Worm (Caenorhabditis elegans) whole organism, midembryonic: Measurements from ENCODE around the gene Y43F4B.10.

Experiments used
- T22C8.4 ChIP-seq: fragments of 200-800 bp; sonication (Bioruptor generic); IDR thresholded peaks from 2 replicates; pipeline ENCODE4 v1.3.6; 2022; ENCODE audit warnings: missing genetic modification characterization, missing compliant biosample characterization
- cog-1 ChIP-seq: sonication (generic microtip); optimal IDR thresholded peaks from 2 replicates; lab custom pipeline; 2016; ENCODE audit warnings: missing genetic modification characterization, missing compliant biosample characterization
- flt-1 ChIP-seq: fragments of 200-800 bp; sonication (Bioruptor generic); IDR thresholded peaks from 2 replicates; pipeline ENCODE4 v1.3.6; 2022; ENCODE audit warnings: missing genetic modification characterization, missing compliant biosample characterization
- klf-2 ChIP-seq: fragments of 200-800 bp; sonication (Bioruptor generic); conservative IDR thresholded peaks from 2 replicates; pipeline ENCODE4 v1.3.6; 2022; ENCODE audit warnings: missing genetic modification reagents, missing genetic modification characterization, missing compliant biosample characterization
- med-1 ChIP-seq: sonication (generic microtip); optimal IDR thresholded peaks from 2 replicates; lab custom pipeline; 2017; ENCODE audit warnings: missing genetic modification characterization, mild to moderate bottlenecking, missing compliant biosample characterization, antibody characterized with exemption, missing genetic modification reagents; ENCODE audit not compliant: insufficient read depth
- ref-1 ChIP-seq: fragments of 200-800 bp; sonication (Bioruptor generic); conservative IDR thresholded peaks from 2 replicates; pipeline ENCODE4 v1.3.6; 2022; ENCODE audit warnings: missing genetic modification reagents, missing genetic modification characterization, missing compliant biosample characterization
- tab-1 ChIP-seq: fragments of 200-800 bp; sonication (Bioruptor generic); IDR thresholded peaks from 2 replicates; pipeline ENCODE4 v1.3.6; 2022; ENCODE audit warnings: missing genetic modification characterization, missing compliant biosample characterization
- ztf-23 ChIP-seq: fragments of 200-800 bp; sonication (Bioruptor generic); IDR thresholded peaks from 2 replicates; pipeline ENCODE4 v1.3.6; 2022; ENCODE audit warnings: missing genetic modification reagents, missing genetic modification characterization, missing compliant biosample characterization
- ztf-29 ChIP-seq: fragments of 200-800 bp; sonication (Bioruptor generic); IDR thresholded peaks from 2 replicates; pipeline ENCODE4 v1.3.6; 2022; ENCODE audit warnings: missing genetic modification reagents, missing genetic modification characterization, missing compliant biosample characterization

The Y43F4B.10 gene

DNA sequence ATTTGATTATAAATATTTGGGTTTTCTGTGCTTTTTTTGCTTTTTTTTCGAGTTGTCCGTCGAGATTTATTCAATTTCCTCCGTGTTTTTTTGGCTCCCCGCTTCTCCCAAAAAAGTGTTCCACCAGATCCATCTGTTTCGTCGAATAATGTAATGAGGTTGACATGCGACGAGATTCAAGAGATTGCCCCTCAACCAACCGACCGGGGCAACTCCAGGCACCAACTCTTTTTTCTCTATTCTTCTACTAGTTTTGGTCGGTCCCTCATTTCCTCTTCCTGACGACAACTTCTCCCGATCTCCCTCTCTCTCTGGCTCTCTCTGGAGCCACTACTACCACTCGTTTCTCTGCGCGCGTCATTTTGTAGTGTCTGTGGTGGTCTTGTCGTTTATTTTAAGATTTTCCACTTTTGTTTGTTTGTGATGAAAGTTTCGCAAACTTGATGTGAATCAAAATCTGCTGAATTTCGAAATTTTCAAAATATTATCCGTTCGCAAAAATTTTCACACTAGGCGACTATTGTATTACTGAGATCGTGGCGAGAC lies 34.0 kb downstream of the Y43F4B.10 start:
- no peak for TF ChIP-seq ztf-29
- TF ChIP-seq flt-1 (GFP tag; lab: Robert Waterston, UW): no peak
- no peak for TF ChIP-seq tab-1
- no peak for TF ChIP-seq med-1 (GFP tag; lab: Kevin White, UChicago)
- TF ChIP-seq ztf-23 (GFP tag; lab: Robert Waterston, UW): no peak
- no peak for TF ChIP-seq cog-1 (tag; lab: Kevin White, UChicago)
- no peak for TF ChIP-seq klf-2 (GFP tag; lab: Robert Waterston, UW)
- no peak for TF ChIP-seq ref-1 (GFP tag; lab: Robert Waterston, UW)

DNA sequence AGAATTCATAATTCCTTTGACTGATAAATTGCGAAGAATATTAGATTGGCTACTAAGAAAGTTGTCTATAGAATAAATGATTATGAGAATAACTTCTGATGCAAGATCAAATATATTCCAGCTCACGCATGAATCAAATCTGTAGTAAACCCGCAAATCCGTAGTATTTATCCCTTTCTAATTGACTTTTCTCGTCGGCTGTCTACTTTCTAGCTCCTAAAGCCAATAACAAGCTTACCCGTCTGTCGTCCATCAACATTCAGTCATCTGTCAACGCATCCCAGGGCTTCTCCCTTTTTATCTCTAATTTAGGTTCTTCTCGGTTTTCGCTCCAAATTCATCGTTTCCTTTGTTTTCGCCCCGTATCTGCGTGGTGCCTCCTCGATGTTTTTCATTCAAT lies 35.0 kb downstream of the Y43F4B.10 start:
- TF ChIP-seq tab-1: no peak
- TF ChIP-seq klf-2 (GFP tag; lab: Robert Waterston, UW): no peak
- no peak for TF ChIP-seq T22C8.4 (GFP tag; lab: Robert Waterston, UW)
- no peak for TF ChIP-seq med-1 (GFP tag; lab: Kevin White, UChicago)

DNA sequence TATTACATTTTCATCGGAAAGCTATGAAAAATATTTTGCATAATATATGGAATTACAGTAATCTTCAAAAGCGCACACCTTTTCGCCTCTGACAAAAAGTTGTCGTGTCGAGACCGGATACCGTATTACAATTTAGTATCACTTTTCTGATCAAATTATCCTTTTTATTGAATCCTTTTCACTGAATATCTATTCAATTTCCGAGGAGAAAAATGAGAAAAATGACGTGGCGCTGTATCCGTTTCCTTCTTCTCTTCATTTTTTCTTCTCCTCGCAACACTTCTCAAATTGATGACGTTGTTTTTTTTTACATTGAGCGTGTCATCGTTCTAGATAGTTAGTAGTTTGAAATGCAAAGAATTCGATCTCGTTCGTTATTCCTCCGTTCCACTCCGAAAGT lies 37.1 kb downstream of the Y43F4B.10 start:
- no peak for TF ChIP-seq med-1 (GFP tag; lab: Kevin White, UChicago)
- no peak for TF ChIP-seq klf-2 (GFP tag; lab: Robert Waterston, UW)
- no peak for TF ChIP-seq tab-1
- no peak for TF ChIP-seq ref-1 (GFP tag; lab: Robert Waterston, UW)
- TF ChIP-seq T22C8.4 (GFP tag; lab: Robert Waterston, UW): no peak

- TF ChIP-seq T22C8.4 (GFP tag; lab: Robert Waterston, UW): no peak
- no peak for TF ChIP-seq med-1 (GFP tag; lab: Kevin White, UChicago)
- TF ChIP-seq tab-1: no peak
- no peak for TF ChIP-seq ztf-29
- no peak for TF ChIP-seq cog-1 (tag; lab: Kevin White, UChicago)
- no peak for TF ChIP-seq flt-1 (GFP tag; lab: Robert Waterston, UW)
Measured at ce11 chrIII:13359256-13359655, 45.4 kb downstream of the Y43F4B.10 start, which contains the start of gene F53A2.9. Gene F53A2.9, minus strand, starts transcription at chrIII:13359356.

- TF ChIP-seq med-1 (GFP tag; lab: Kevin White, UChicago) (no peak), cog-1 (tag; lab: Kevin White, UChicago) (no peak), flt-1 (GFP tag; lab: Robert Waterston, UW) (0 out of 2 replicates have a peak, but pooled peaks have one; percentile 44), T22C8.4 (GFP tag; lab: Robert Waterston, UW) (no peak), klf-2 (GFP tag; lab: Robert Waterston, UW) (no peak), tab-1 (no peak), ref-1 (GFP tag; lab: Robert Waterston, UW) (no peak)
Measured at ce11 chrIII:13359847-13360246, 46.0 kb downstream of the Y43F4B.10 start.
